Worm (Caenorhabditis elegans): ENCODE results near the gene Y94H6A.5.

Gene Y94H6A.5

DNA sequence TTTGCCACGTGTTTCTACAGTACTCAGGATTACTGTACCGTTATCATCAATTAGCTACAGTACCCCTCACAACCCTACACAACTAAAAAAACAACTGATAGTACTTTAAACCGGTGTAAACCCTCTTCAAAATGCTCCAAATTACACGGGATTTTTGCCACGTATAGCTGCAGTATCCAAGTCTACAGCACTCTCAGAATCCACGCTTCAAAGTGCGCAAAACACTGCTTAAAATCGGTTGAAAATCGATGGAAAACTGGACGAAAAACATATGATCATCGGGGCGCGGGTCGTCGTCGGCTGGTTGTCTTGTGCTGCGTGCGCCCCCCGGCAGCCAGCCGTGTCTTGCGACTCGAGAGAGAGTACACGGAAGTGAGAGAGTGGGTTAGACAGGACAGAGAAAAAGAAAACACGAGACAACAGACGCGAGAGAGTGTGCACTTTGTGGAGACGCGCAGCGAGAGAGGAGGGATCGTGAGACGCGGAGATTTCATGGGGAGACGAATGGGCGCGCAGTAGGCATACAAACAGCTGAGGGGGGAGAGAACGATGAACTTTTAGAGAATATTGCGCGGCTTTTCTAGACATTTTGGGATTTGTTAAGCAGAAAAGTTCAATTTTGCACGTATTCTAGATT is 4.7 kb upstream of the Y94H6A.5 start (continued):
- TF ChIP-seq ceh-62 (tag; optimal IDR thresholded peaks at IDR 0.05) (no peak), aha-1 (tag) (peak; percentile 94), jun-1 (tag; optimal IDR thresholded peaks at IDR 0.05) (peak; percentile 3), nhr-28 (tag; optimal IDR thresholded peaks at IDR 0.05) (peak; percentile 67), mdt-29 (GFP tag; IDR thresholded peaks at IDR 0.05) (no peak), arid-1 (GFP tag; conservative IDR thresholded peaks at IDR 0.05) (peak; percentile 48), ztf-11 (tag; optimal IDR thresholded peaks at IDR 0.05) (no peak), Y75B8A.6 (GFP tag; IDR thresholded peaks at IDR 0.05) (no peak), hif-1 (tag; optimal IDR thresholded peaks at IDR 0.05) (peak; percentile 72 to 99), mep-1 (tag; optimal IDR thresholded peaks at IDR 0.05) (peak; percentile 91), lin-39 (tag; optimal IDR thresholded peaks at IDR 0.05) (no peak), madf-9 (GFP tag; conservative IDR thresholded peaks at IDR 0.05) (no peak), saeg-2 (GFP tag; IDR thresholded peaks at IDR 0.05) (no peak), zfp-2 (tag; optimal IDR thresholded peaks at IDR 0.05) (peak; percentile 23), ztf-7 (tag; optimal IDR thresholded peaks at IDR 0.05) (no peak), madf-5 (GFP tag; IDR thresholded peaks at IDR 0.05) (no peak), duxl-1 (tag; optimal IDR thresholded peaks at IDR 0.05; ENCODE audit: poor library complexity) (peak; percentile 75), T26A8.4 (GFP tag; IDR thresholded peaks at IDR 0.05) (peak; percentile 62), nhr-102 (tag; optimal IDR thresholded peaks at IDR 0.05) (peak; percentile 53), nhr-25 (tag; optimal IDR thresholded peaks at IDR 0.05; ENCODE audit: borderline replicate concordance, insufficient read depth) (no peak)

DNA sequence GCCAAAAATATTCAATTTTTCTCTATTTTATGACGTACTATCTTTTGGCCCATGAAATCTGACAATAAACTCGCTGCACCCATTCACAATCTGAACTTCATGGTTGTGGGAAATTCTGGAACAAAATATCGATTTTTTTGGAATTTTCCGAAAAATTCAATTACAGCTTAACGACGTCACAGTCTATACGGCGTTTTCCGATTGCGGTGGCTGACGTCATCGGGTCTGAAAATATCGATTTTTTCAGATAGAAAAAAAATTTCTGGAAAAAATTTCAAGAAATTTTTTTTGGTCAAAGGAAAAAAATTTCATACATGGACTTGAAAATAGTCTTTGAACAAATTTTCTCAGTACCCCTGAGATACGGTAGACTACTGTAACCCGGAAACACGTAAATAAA is 3.2 kb upstream of the Y94H6A.5 start, which contains the start of gene ubc-8:
Gene ubc-8 (minus strand): TSS at position 227 of the 400 bp plus-strand sequence.
- TF ChIP-seq unc-62 (GFP tag; optimal IDR thresholded peaks at IDR 0.05 in 1 of 2): peak in 1 of 2 experiments; percentile 50
- no peak for TF ChIP-seq unc-62 (tag; optimal IDR thresholded peaks at IDR 0.05)
- peak; percentile 96 for TF ChIP-seq aha-1 (tag)
- TF ChIP-seq tra-1 (GFP tag; IDR thresholded peaks at IDR 0.05): no peak
- TF ChIP-seq Y75B8A.6 (GFP tag; IDR thresholded peaks at IDR 0.05): 0 out of 2 replicates have a peak, but pooled peaks have one; percentile 49
- TF ChIP-seq ceh-28 (tag; optimal IDR thresholded peaks at IDR 0.05): peak; percentile 50

DNA sequence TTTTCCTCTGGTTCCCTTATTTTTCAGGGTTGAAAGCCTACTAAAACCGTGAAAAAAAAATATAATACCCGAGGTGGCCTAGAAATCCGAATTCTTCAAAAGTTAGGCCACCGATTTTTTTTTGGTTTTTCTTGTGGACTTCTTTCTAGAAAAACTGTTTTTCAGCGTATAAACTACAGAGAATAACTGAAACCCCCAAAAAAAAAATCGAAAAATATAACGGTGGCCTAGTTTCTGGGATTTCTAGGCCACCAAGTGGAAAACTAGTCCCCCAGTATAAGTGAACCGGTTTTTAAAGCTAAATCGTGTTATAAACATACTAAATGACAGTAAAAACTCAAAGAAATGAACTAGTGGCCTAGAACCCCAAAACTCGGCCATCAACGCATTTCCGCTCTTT is 1.9 kb upstream of the Y94H6A.5 start:
- TF ChIP-seq aha-1 (tag): peak; percentile 86
- no peak for TF ChIP-seq hlh-30 (tag; optimal IDR thresholded peaks at IDR 0.05; ENCODE audit: insufficient read depth)
- peak in 1 of 2 experiments; percentile 81 for TF ChIP-seq unc-62 (GFP tag; optimal IDR thresholded peaks at IDR 0.05 in 1 of 2)
- no peak for TF ChIP-seq unc-62 (tag; optimal IDR thresholded peaks at IDR 0.05)

DNA sequence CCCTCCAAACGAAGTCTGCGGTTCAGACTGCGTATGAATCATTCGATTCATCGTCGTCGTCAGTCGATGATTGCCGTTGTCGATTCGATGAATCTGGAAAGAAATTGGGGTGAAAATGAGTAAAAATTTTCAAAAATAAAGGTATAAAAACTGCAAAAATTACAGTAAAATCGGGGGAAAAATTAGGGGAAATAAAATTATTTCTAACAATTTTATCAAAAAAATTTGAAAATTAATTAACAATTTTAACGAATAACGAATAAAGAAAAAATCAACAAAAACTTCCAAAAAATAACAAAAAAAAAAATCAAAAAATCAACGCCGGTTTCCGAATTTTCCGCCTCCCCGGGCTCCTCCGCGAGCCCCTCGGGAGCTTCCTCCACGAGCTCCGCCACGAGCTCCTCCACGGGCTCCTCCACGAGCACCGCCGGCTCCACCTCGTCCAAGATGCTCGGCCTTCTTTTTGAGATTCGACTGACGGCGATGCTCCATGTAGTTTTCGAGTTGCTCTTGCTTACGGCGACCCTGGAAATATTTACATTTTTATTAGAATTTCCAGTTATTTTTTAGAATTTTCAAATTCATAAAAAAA is 15.0 kb downstream of the Y94H6A.5 start, which contains the start of gene egrh-3:
Gene egrh-3 (minus strand): TSS at position 51 of the 592 bp plus-strand sequence.
- TF ChIP-seq zfp-3 (GFP tag; conservative IDR thresholded peaks at IDR 0.05) (no peak), set-16 (GFP tag; IDR thresholded peaks at IDR 0.05) (peak; percentile 97), F44E2.7 (GFP tag; IDR thresholded peaks at IDR 0.05) (no peak), nhr-237 (tag; optimal IDR thresholded peaks at IDR 0.05) (no peak)

DNA sequence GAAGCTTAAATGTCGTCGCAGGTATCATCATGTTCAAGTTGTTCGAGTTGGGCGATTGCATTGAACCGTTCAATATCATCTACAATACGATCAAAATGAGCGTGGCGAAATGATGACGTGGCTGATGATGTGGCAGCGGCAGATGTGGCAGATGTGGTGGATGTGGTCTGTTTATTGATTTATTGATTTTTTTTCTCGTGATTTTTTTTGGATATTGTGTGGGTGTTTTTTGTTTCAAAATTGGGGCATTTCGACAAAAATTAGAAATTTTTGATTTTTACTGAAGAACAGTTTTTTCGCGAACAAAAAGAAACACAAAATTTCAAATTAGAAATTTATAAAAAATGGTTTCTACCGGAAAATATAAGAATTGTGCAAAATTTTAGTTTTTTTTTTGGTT is 23.5 kb downstream of the Y94H6A.5 start:
- TF ChIP-seq aha-1 (tag) (peak; percentile 42), lin-29 (GFP tag; IDR thresholded peaks at IDR 0.05) (no peak), ceh-28 (tag; optimal IDR thresholded peaks at IDR 0.05) (peak; percentile 94), spr-1 (tag; optimal IDR thresholded peaks at IDR 0.05) (no peak), set-16 (GFP tag; IDR thresholded peaks at IDR 0.05) (no peak)

Measured in whole organism, L4 larva.